Worm (Caenorhabditis elegans): Measurements from ENCODE around the gene mig-10.
A peak's percentile ranks its signal among the peaks of the same experiment; 100 is the strongest.

mig-10 gene

DNA sequence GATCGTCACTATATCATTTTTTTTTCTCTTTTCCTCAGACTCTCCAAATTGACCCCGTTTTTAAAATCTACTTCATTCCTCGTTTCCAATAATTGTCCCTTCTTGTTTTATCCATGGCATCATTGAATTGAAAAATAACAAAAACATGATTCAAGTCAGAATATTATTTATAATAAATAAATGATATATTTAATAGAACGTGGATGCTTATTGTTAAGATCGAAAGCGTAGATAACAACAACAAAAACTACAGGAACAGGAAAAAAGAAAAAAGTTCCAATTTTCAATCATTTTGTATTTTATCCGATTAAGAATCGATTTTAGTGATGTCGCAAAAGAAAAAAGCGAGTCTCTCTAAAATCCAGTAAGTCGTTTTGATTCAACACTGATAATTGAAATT lies 33.5 kb downstream of the mig-10 start, which contains the start of gene F10E9.2:
TSS of gene F10E9.2 (plus strand) at position 301 of the 400 bp plus-strand sequence.
- TF ChIP-seq nhr-28 (tag; optimal IDR thresholded peaks at IDR 0.05) (no peak), ceh-83 (GFP tag; optimal IDR thresholded peaks at IDR 0.05) (no peak), lin-32 (GFP tag; optimal IDR thresholded peaks at IDR 0.05) (no peak), nhr-12 (tag; optimal IDR thresholded peaks at IDR 0.05) (no peak), sptf-1 (tag; optimal IDR thresholded peaks at IDR 0.05) (no peak), zip-8 (tag; optimal IDR thresholded peaks at IDR 0.05) (no peak), bed-3 (GFP tag; optimal IDR thresholded peaks at IDR 0.05) (no peak), drap-1 (GFP tag; optimal IDR thresholded peaks at IDR 0.05) (no peak), mls-2 (tag; optimal IDR thresholded peaks at IDR 0.05) (no peak), snpc-4 (tag; optimal IDR thresholded peaks at IDR 0.05) (no peak), M03D4.4 (tag; optimal IDR thresholded peaks at IDR 0.05) (no peak), pha-4 (tag; optimal IDR thresholded peaks at IDR 0.05) (no peak), flh-1 (GFP tag; optimal IDR thresholded peaks at IDR 0.05) (no peak), hlh-1 (tag; optimal IDR thresholded peaks at IDR 0.05) (no peak), sem-2 (GFP tag; optimal IDR thresholded peaks at IDR 0.05) (no peak)

ce11 chrIII:8318488-8318887 lies 39.6 kb downstream of the mig-10 start, which contains the start of gene sas-4:
Gene sas-4 (minus strand): TSS chrIII:8318588.
- TF ChIP-seq nhr-237 (tag; optimal IDR thresholded peaks at IDR 0.05), result no peak
- TF ChIP-seq mab-5 (tag; optimal IDR thresholded peaks at IDR 0.05), result no peak
- no peak for TF ChIP-seq bed-3 (GFP tag; optimal IDR thresholded peaks at IDR 0.05)
- TF ChIP-seq mep-1 (tag; optimal IDR thresholded peaks at IDR 0.05), result no peak
- no peak for TF ChIP-seq blmp-1 (tag; optimal IDR thresholded peaks at IDR 0.05)
- TF ChIP-seq snpc-4 (tag; optimal IDR thresholded peaks at IDR 0.05), result no peak
- TF ChIP-seq ces-1 (GFP tag; optimal IDR thresholded peaks at IDR 0.05), result no peak
- TF ChIP-seq unc-120 (tag; optimal IDR thresholded peaks at IDR 0.05; ENCODE audit: poor library complexity, severe bottlenecking), result no peak
- TF ChIP-seq ceh-39 (tag; optimal IDR thresholded peaks at IDR 0.05), result no peak

DNA sequence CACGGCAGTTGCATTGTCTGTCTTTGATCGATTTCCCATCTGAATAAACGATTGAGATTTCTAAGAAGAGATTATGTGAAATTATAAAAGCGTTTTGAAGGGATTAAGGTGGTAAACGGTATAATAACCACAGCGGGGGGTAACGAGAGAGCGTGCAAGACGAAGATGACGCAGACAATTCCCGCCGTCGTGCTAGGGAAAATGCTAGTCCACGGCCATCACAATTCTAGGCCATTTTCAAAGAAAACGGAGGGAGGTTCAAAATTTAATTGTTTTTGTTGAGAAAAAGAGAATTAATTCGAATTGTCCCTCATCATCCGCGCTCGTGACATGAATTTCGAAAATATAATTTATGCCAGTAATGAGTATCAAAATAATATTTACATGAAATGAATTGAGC lies 40.2 kb downstream of the mig-10 start, which contains the start of gene F10E9.11:
TSS of gene F10E9.11 (minus strand) at position 161 of the 400 bp plus-strand sequence.
- TF ChIP-seq lin-32 (GFP tag; optimal IDR thresholded peaks at IDR 0.05) (no peak), lsy-2 (tag; optimal IDR thresholded peaks at IDR 0.05) (peak; percentile 79), hlh-1 (tag; optimal IDR thresholded peaks at IDR 0.05) (no peak), ceh-39 (tag; optimal IDR thresholded peaks at IDR 0.05) (peak; percentile 20), snpc-4 (tag; optimal IDR thresholded peaks at IDR 0.05) (no peak), pha-4 (tag; optimal IDR thresholded peaks at IDR 0.05) (peak; percentile 21), mep-1 (tag; optimal IDR thresholded peaks at IDR 0.05) (peak; percentile 75), ceh-43 (GFP tag; optimal IDR thresholded peaks at IDR 0.05) (peak; percentile 72), drap-1 (GFP tag; optimal IDR thresholded peaks at IDR 0.05) (peak; percentile 21), ham-2 (GFP tag; optimal IDR thresholded peaks at IDR 0.05) (peak; percentile 58), mls-2 (tag; optimal IDR thresholded peaks at IDR 0.05) (peak; percentile 65), tbx-8 (GFP tag; optimal IDR thresholded peaks at IDR 0.05) (peak; percentile 50), sptf-1 (tag; optimal IDR thresholded peaks at IDR 0.05) (peak; percentile 69), nhr-2 (tag; optimal IDR thresholded peaks at IDR 0.05) (peak; percentile 42), ces-1 (GFP tag; optimal IDR thresholded peaks at IDR 0.05) (peak; percentile 75), nhr-28 (tag; optimal IDR thresholded peaks at IDR 0.05) (no peak), unc-62 (GFP tag; optimal IDR thresholded peaks at IDR 0.05) (no peak), elt-1 (tag; optimal IDR thresholded peaks at IDR 0.05; ENCODE audit: borderline replicate concordance, insufficient read depth) (no peak), nhr-12 (tag; optimal IDR thresholded peaks at IDR 0.05) (no peak), blmp-1 (tag; optimal IDR thresholded peaks at IDR 0.05) (no peak), zip-8 (tag; optimal IDR thresholded peaks at IDR 0.05) (no peak), bed-3 (GFP tag; optimal IDR thresholded peaks at IDR 0.05) (no peak), nhr-237 (tag; optimal IDR thresholded peaks at IDR 0.05) (peak; percentile 3), lin-13 (tag; optimal IDR thresholded peaks at IDR 0.05) (peak; percentile 73), mab-5 (tag; optimal IDR thresholded peaks at IDR 0.05) (peak; percentile 77)

ce11 chrIII:8320183-8320582 lies 41.3 kb downstream of the mig-10 start, which contains the start of gene F10E9.10:
Gene F10E9.10 (minus strand): TSS chrIII:8320283.
- TF ChIP-seq ceh-39 (tag; optimal IDR thresholded peaks at IDR 0.05), result no peak
- no peak for TF ChIP-seq nhr-237 (tag; optimal IDR thresholded peaks at IDR 0.05)

- no peak for TF ChIP-seq sem-2 (GFP tag; optimal IDR thresholded peaks at IDR 0.05)
- no peak for TF ChIP-seq M03D4.4 (tag; optimal IDR thresholded peaks at IDR 0.05)
- no peak for TF ChIP-seq ztf-11 (tag; optimal IDR thresholded peaks at IDR 0.05)
- TF ChIP-seq pha-4 (tag; optimal IDR thresholded peaks at IDR 0.05), result no peak
- no peak for TF ChIP-seq ceh-39 (tag; optimal IDR thresholded peaks at IDR 0.05)
- no peak for TF ChIP-seq bed-3 (GFP tag; optimal IDR thresholded peaks at IDR 0.05)
- TF ChIP-seq lsy-2 (tag; optimal IDR thresholded peaks at IDR 0.05), result no peak
- TF ChIP-seq nhr-2 (tag; optimal IDR thresholded peaks at IDR 0.05), result no peak
- TF ChIP-seq mep-1 (tag; optimal IDR thresholded peaks at IDR 0.05), result no peak
- TF ChIP-seq elt-3 (tag; optimal IDR thresholded peaks at IDR 0.05), result no peak
- no peak for TF ChIP-seq snpc-4 (tag; optimal IDR thresholded peaks at IDR 0.05)
- TF ChIP-seq ces-1 (GFP tag; optimal IDR thresholded peaks at IDR 0.05), result no peak
- TF ChIP-seq mab-5 (tag; optimal IDR thresholded peaks at IDR 0.05), result no peak
- no peak for TF ChIP-seq nhr-76 (tag; optimal IDR thresholded peaks at IDR 0.05)
- no peak for TF ChIP-seq lin-32 (GFP tag; optimal IDR thresholded peaks at IDR 0.05)
- TF ChIP-seq mls-2 (tag; optimal IDR thresholded peaks at IDR 0.05), result no peak
These were observed 42.3 kb downstream of the mig-10 start for ce11 chrIII:8321225-8321624.
